Fruit fly (Drosophila melanogaster): ENCODE results near the gene CG3168.

DNA sequence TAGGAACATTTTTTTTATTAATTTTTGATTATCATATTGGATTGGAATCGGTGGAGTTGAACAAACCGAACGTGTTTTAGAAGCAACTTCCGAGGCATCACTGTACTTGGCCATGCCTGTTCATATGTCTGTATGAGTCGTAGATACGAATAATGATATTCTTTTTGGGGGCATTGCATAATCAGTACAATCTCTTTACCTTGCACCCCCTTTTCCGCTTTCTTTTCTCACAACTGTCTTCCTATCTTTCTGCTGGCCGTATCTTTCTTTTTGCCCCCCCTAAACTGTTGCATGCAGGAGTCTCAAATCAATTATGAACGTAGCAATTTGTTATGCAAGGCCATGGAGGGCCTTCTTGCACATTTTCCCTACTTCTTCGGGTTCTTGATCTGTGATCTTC lies 33.9 kb downstream of the CG3168 start:
- no peak for TF ChIP-seq vvl (GFP tag; IDR thresholded peaks at IDR 0.05)
- TF ChIP-seq CG14667 (GFP tag; IDR thresholded peaks at IDR 0.05): no peak
- no peak for TF ChIP-seq CG4707 (GFP tag; optimal IDR thresholded peaks at IDR 0.05)
- no peak for TF ChIP-seq Blimp-1 (GFP tag; optimal IDR thresholded peaks at IDR 0.05)
- no peak for TF ChIP-seq onecut (GFP tag; IDR thresholded peaks at IDR 0.05)
- no peak for TF ChIP-seq esg (GFP tag; conservative IDR thresholded peaks at IDR 0.05)
- TF ChIP-seq CG31365 (tag; optimal IDR thresholded peaks at IDR 0.05): no peak
- no peak for TF ChIP-seq peb (GFP tag; IDR thresholded peaks at IDR 0.05)
- no peak for TF ChIP-seq exex (tag; optimal IDR thresholded peaks at IDR 0.05)
- no peak for TF ChIP-seq insv (GFP tag; optimal IDR thresholded peaks at IDR 0.05)

Measured in whole organism, embryonic.